Worm (Caenorhabditis elegans): ENCODE measurements around the gene pat-6.

pat-6 gene

ce11 chrIV:252454-252853 lies 11.6 kb downstream of the pat-6 start, which contains the start of gene grl-19:
grl-19 (minus strand) TSS chrIV:252554.
- TF ChIP-seq blmp-1 (tag; optimal IDR thresholded peaks at IDR 0.05) (no peak), cnd-1 (tag; optimal IDR thresholded peaks at IDR 0.05) (no peak), nhr-28 (tag; optimal IDR thresholded peaks at IDR 0.05) (no peak), unc-39 (tag; optimal IDR thresholded peaks at IDR 0.05) (no peak), lsy-2 (tag; optimal IDR thresholded peaks at IDR 0.05) (no peak), sem-2 (GFP tag; optimal IDR thresholded peaks at IDR 0.05) (no peak), pha-4 (tag; optimal IDR thresholded peaks at IDR 0.05) (no peak)

- TF ChIP-seq hlh-1 (tag; optimal IDR thresholded peaks at IDR 0.05) (no peak), elt-3 (tag; optimal IDR thresholded peaks at IDR 0.05) (peak; percentile 7), nhr-237 (tag; optimal IDR thresholded peaks at IDR 0.05) (no peak), ceh-83 (GFP tag; optimal IDR thresholded peaks at IDR 0.05) (no peak), lin-32 (GFP tag; optimal IDR thresholded peaks at IDR 0.05) (no peak)
Measured at ce11 chrIV:247494-247893, 16.5 kb downstream of the pat-6 start.

DNA sequence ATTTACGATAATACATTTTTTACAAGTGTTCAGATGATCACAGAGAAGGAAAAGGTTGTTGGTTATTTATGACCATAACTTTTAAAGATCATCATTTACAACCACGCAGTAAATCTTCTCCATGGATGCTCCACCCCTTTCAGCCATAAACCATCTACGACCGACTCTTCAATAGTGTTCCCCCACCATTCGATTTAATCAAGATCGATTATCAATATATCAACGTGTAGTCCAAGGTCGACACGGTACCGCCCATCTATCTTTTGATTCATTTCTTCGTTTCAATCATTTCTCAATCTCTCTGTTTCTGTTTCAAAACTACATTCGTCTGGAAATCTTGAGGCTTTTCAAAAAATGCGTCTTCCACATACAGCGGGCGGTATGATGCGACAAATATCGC lies 19.2 kb downstream of the pat-6 start, which contains the start of gene aass-1:
Gene aass-1, plus strand, starts transcription at position 301 of the 400 bp plus-strand sequence.
- TF ChIP-seq flh-1 (GFP tag; optimal IDR thresholded peaks at IDR 0.05): no peak
- TF ChIP-seq mep-1 (tag; optimal IDR thresholded peaks at IDR 0.05): no peak
- TF ChIP-seq unc-62 (GFP tag; optimal IDR thresholded peaks at IDR 0.05): no peak
- TF ChIP-seq lin-32 (GFP tag; optimal IDR thresholded peaks at IDR 0.05): no peak
- no peak for TF ChIP-seq sptf-1 (tag; optimal IDR thresholded peaks at IDR 0.05)
- TF ChIP-seq sem-2 (GFP tag; optimal IDR thresholded peaks at IDR 0.05): no peak
- TF ChIP-seq mab-5 (tag; optimal IDR thresholded peaks at IDR 0.05): no peak
- TF ChIP-seq unc-39 (tag; optimal IDR thresholded peaks at IDR 0.05): no peak
- TF ChIP-seq ztf-11 (tag; optimal IDR thresholded peaks at IDR 0.05): no peak

ce11 chrIV:244278-244677 lies 19.8 kb downstream of the pat-6 start:
- no peak for TF ChIP-seq elt-3 (tag; optimal IDR thresholded peaks at IDR 0.05)
- TF ChIP-seq zip-8 (tag; optimal IDR thresholded peaks at IDR 0.05): peak; percentile 86

DNA sequence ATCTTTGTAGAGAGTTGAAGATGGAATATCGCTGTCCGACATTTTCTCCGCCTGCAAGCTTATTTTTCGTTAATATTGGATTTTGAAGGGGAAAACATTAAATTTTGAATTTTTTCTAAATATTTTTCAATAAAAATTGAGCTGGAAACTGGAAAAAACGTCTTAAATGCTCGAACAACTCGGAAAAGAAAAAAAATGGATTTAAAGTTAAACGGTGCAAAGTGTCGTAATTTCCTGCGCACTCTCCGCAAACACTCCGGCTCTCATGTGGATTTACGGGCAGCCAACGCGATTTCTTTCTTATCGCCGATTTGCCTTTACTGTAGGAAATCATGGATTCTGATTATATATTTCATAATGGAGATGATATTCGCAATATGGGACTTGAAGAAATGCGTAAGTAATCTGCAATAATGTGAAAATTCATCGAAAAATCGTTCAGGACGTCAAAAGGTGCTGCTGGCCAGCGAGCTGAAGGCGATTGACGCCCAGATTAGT lies 23.7 kb downstream of the pat-6 start, which contains the start of the genes fnta-1 and cogc-8:
Gene fnta-1, minus strand, starts transcription at position 51 of the 498 bp plus-strand sequence.
Gene cogc-8, plus strand, starts transcription at position 195 of the 498 bp plus-strand sequence.
- TF ChIP-seq lin-13 (tag; optimal IDR thresholded peaks at IDR 0.05): peak; percentile 3
- peak; percentile 37 for TF ChIP-seq ces-1 (GFP tag; optimal IDR thresholded peaks at IDR 0.05)
- no peak for TF ChIP-seq nhr-28 (tag; optimal IDR thresholded peaks at IDR 0.05)
- TF ChIP-seq zip-8 (tag; optimal IDR thresholded peaks at IDR 0.05): no peak
- peak; percentile 32 for TF ChIP-seq lsy-2 (tag; optimal IDR thresholded peaks at IDR 0.05)

- TF ChIP-seq bed-3 (GFP tag; optimal IDR thresholded peaks at IDR 0.05) (no peak), mab-5 (tag; optimal IDR thresholded peaks at IDR 0.05) (no peak), ceh-83 (GFP tag; optimal IDR thresholded peaks at IDR 0.05) (no peak), tbx-8 (GFP tag; optimal IDR thresholded peaks at IDR 0.05) (no peak), elt-3 (tag; optimal IDR thresholded peaks at IDR 0.05) (no peak)
Measured at ce11 chrIV:237350-237749, 26.7 kb downstream of the pat-6 start, which contains the start of gene ints-13. ints-13 (minus strand) TSS chrIV:237450.

ce11 chrIV:236138-236537 lies 27.9 kb downstream of the pat-6 start:
- no peak for TF ChIP-seq hlh-1 (tag; optimal IDR thresholded peaks at IDR 0.05)
- no peak for TF ChIP-seq blmp-1 (tag; optimal IDR thresholded peaks at IDR 0.05)
- no peak for TF ChIP-seq nhr-76 (tag; optimal IDR thresholded peaks at IDR 0.05)
- TF ChIP-seq ceh-83 (GFP tag; optimal IDR thresholded peaks at IDR 0.05): no peak
- no peak for TF ChIP-seq ceh-43 (GFP tag; optimal IDR thresholded peaks at IDR 0.05)
- TF ChIP-seq mls-2 (tag; optimal IDR thresholded peaks at IDR 0.05): no peak
- TF ChIP-seq lin-32 (GFP tag; optimal IDR thresholded peaks at IDR 0.05): no peak
- no peak for TF ChIP-seq zip-8 (tag; optimal IDR thresholded peaks at IDR 0.05)
- TF ChIP-seq snpc-4 (tag; optimal IDR thresholded peaks at IDR 0.05): no peak
- no peak for TF ChIP-seq nhr-28 (tag; optimal IDR thresholded peaks at IDR 0.05)
- TF ChIP-seq M03D4.4 (tag; optimal IDR thresholded peaks at IDR 0.05): no peak
- TF ChIP-seq unc-120 (tag; optimal IDR thresholded peaks at IDR 0.05; ENCODE audit: poor library complexity, severe bottlenecking): no peak
- TF ChIP-seq mep-1 (tag; optimal IDR thresholded peaks at IDR 0.05): no peak
- TF ChIP-seq ham-2 (GFP tag; optimal IDR thresholded peaks at IDR 0.05): no peak
- no peak for TF ChIP-seq bed-3 (GFP tag; optimal IDR thresholded peaks at IDR 0.05)
- TF ChIP-seq flh-1 (GFP tag; optimal IDR thresholded peaks at IDR 0.05): no peak
- no peak for TF ChIP-seq ceh-39 (tag; optimal IDR thresholded peaks at IDR 0.05)
- no peak for TF ChIP-seq nhr-237 (tag; optimal IDR thresholded peaks at IDR 0.05)
